Worm (Caenorhabditis elegans): ENCODE data around the gene C10C5.7.

The C10C5.7 gene

ce11 chrIV:9384826-9385225 is at the start of gene C10C5.7:
C10C5.7 (plus strand) TSS chrIV:9385126.
- TF ChIP-seq hmbx-1 (tag; optimal IDR thresholded peaks at IDR 0.05) (no peak), pes-1 (GFP tag; IDR thresholded peaks at IDR 0.05) (no peak), tbx-37 (GFP tag; conservative IDR thresholded peaks at IDR 0.05) (no peak), hnd-1 (tag; optimal IDR thresholded peaks at IDR 0.05) (no peak), hmg-4 (GFP tag; optimal IDR thresholded peaks at IDR 0.05) (no peak), F13C5.2 (tag; optimal IDR thresholded peaks at IDR 0.05) (no peak), tbx-11 (GFP tag; IDR thresholded peaks at IDR 0.05) (no peak), ama-1 (optimal IDR thresholded peaks at IDR 0.05) (no peak), aly-1 (tag; optimal IDR thresholded peaks at IDR 0.05) (no peak), B0310.2 (tag; optimal IDR thresholded peaks at IDR 0.05) (no peak), ets-7 (tag; optimal IDR thresholded peaks at IDR 0.05) (no peak), ceh-13 (GFP tag; optimal IDR thresholded peaks at IDR 0.05) (no peak), ceh-36 (tag; optimal IDR thresholded peaks at IDR 0.05) (no peak), sea-1 (GFP tag; conservative IDR thresholded peaks at IDR 0.05) (no peak), scrt-1 (GFP tag; IDR thresholded peaks at IDR 0.05) (no peak), flt-1 (GFP tag; IDR thresholded peaks at IDR 0.05) (no peak), tra-4 (tag; optimal IDR thresholded peaks at IDR 0.05) (no peak)

ce11 chrIV:9335552-9336251 is 49.2 kb upstream of the C10C5.7 start, which contains the start of the genes coa-4 and T20D3.14:
coa-4 (minus strand) TSS chrIV:9335602.
T20D3.14 (minus strand) TSS chrIV:9335909.
- TF ChIP-seq pes-1 (GFP tag; IDR thresholded peaks at IDR 0.05) = no peak
- no peak for TF ChIP-seq tbx-37 (GFP tag; conservative IDR thresholded peaks at IDR 0.05)
- no peak for TF ChIP-seq ceh-36 (tag; optimal IDR thresholded peaks at IDR 0.05)
- no peak for TF ChIP-seq tra-4 (tag; optimal IDR thresholded peaks at IDR 0.05)
- TF ChIP-seq ceh-13 (GFP tag; optimal IDR thresholded peaks at IDR 0.05) = no peak
- TF ChIP-seq scrt-1 (GFP tag; IDR thresholded peaks at IDR 0.05) = no peak
- no peak for TF ChIP-seq hnd-1 (tag; optimal IDR thresholded peaks at IDR 0.05)

- TF ChIP-seq aly-1 (tag; optimal IDR thresholded peaks at IDR 0.05) (no peak), hmg-4 (GFP tag; optimal IDR thresholded peaks at IDR 0.05) (no peak), B0310.2 (tag; optimal IDR thresholded peaks at IDR 0.05) (no peak), tbx-37 (GFP tag; conservative IDR thresholded peaks at IDR 0.05) (no peak), ceh-36 (tag; optimal IDR thresholded peaks at IDR 0.05) (no peak), sea-1 (GFP tag; conservative IDR thresholded peaks at IDR 0.05) (no peak), scrt-1 (GFP tag; IDR thresholded peaks at IDR 0.05) (no peak), F13C5.2 (tag; optimal IDR thresholded peaks at IDR 0.05) (no peak), ets-7 (tag; optimal IDR thresholded peaks at IDR 0.05) (no peak), pes-1 (GFP tag; IDR thresholded peaks at IDR 0.05) (no peak)
Observed at ce11 chrIV:9336538-9337090, 48.3 kb upstream of the C10C5.7 start, which contains the start of gene T20D3.5. T20D3.5 (plus strand) TSS chrIV:9337040.

DNA sequence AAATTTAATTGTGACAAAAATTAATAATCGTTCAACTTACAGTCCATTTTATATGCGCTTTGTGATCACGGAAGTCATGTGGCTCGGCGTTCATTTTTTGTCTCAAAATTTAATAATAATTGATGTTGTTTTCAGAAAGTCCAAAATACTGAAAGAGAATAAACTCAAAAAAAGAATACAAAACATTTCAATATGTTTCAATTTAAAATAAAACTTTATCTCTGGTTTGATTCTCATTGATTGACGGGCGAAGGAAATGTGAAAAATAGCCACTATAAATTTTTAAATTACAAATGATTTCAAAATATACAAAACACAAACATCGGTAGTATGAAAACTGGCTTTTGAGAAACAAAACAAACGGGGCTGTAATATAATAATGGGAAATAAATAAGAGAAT is 45.7 kb upstream of the C10C5.7 start, which contains the start of gene T20D3.6:
Gene T20D3.6 (minus strand): TSS at position 101 of the 400 bp plus-strand sequence.
- TF ChIP-seq hmg-4 (GFP tag; optimal IDR thresholded peaks at IDR 0.05) = no peak
- TF ChIP-seq pes-1 (GFP tag; IDR thresholded peaks at IDR 0.05) = no peak
- no peak for TF ChIP-seq hnd-1 (tag; optimal IDR thresholded peaks at IDR 0.05)
- no peak for TF ChIP-seq F13C5.2 (tag; optimal IDR thresholded peaks at IDR 0.05)
- TF ChIP-seq tra-4 (tag; optimal IDR thresholded peaks at IDR 0.05) = no peak
- no peak for TF ChIP-seq ceh-13 (GFP tag; optimal IDR thresholded peaks at IDR 0.05)
- no peak for TF ChIP-seq ama-1 (optimal IDR thresholded peaks at IDR 0.05)
- TF ChIP-seq scrt-1 (GFP tag; IDR thresholded peaks at IDR 0.05) = no peak
- no peak for TF ChIP-seq ets-7 (tag; optimal IDR thresholded peaks at IDR 0.05)
- no peak for TF ChIP-seq sea-1 (GFP tag; conservative IDR thresholded peaks at IDR 0.05)
- TF ChIP-seq ceh-36 (tag; optimal IDR thresholded peaks at IDR 0.05) = no peak
- TF ChIP-seq aly-1 (tag; optimal IDR thresholded peaks at IDR 0.05) = no peak
- no peak for TF ChIP-seq flt-1 (GFP tag; IDR thresholded peaks at IDR 0.05)
- TF ChIP-seq tbx-37 (GFP tag; conservative IDR thresholded peaks at IDR 0.05) = no peak
- no peak for TF ChIP-seq hmbx-1 (tag; optimal IDR thresholded peaks at IDR 0.05)
- no peak for TF ChIP-seq B0310.2 (tag; optimal IDR thresholded peaks at IDR 0.05)
- no peak for TF ChIP-seq tbx-11 (GFP tag; IDR thresholded peaks at IDR 0.05)

DNA sequence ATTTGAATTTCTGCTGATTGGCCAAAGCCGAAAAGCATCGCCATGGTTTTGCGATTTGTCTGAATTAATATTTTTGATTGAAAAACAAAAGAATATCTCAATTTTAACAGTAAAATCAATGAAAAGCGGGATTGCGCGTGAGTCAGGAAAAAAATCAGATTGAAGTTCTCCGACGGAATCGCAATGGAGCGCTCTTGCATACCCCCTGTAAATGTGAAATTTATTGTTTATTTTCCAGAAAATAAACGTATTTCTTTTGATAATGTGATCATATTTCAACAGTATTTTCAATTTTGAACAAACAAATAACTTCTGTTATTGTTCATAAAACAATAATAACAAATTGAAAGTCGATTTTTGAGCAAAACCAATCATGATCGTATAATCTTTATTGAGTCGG is 43.3 kb upstream of the C10C5.7 start, which contains the start of gene vps-26:
Gene vps-26 (minus strand): TSS at position 200 of the 400 bp plus-strand sequence.
- TF ChIP-seq aly-1 (tag; optimal IDR thresholded peaks at IDR 0.05) (no peak), pes-1 (GFP tag; IDR thresholded peaks at IDR 0.05) (no peak), tbx-11 (GFP tag; IDR thresholded peaks at IDR 0.05) (no peak), scrt-1 (GFP tag; IDR thresholded peaks at IDR 0.05) (no peak), hmbx-1 (tag; optimal IDR thresholded peaks at IDR 0.05) (no peak), tbx-37 (GFP tag; conservative IDR thresholded peaks at IDR 0.05) (no peak), sea-1 (GFP tag; conservative IDR thresholded peaks at IDR 0.05) (no peak), hmg-4 (GFP tag; optimal IDR thresholded peaks at IDR 0.05) (no peak), flt-1 (GFP tag; IDR thresholded peaks at IDR 0.05) (no peak), ceh-13 (GFP tag; optimal IDR thresholded peaks at IDR 0.05) (no peak), B0310.2 (tag; optimal IDR thresholded peaks at IDR 0.05) (no peak), F13C5.2 (tag; optimal IDR thresholded peaks at IDR 0.05) (no peak), tra-4 (tag; optimal IDR thresholded peaks at IDR 0.05) (no peak), ceh-36 (tag; optimal IDR thresholded peaks at IDR 0.05) (no peak), hnd-1 (tag; optimal IDR thresholded peaks at IDR 0.05) (no peak), ets-7 (tag; optimal IDR thresholded peaks at IDR 0.05) (no peak), ama-1 (optimal IDR thresholded peaks at IDR 0.05) (no peak)

DNA sequence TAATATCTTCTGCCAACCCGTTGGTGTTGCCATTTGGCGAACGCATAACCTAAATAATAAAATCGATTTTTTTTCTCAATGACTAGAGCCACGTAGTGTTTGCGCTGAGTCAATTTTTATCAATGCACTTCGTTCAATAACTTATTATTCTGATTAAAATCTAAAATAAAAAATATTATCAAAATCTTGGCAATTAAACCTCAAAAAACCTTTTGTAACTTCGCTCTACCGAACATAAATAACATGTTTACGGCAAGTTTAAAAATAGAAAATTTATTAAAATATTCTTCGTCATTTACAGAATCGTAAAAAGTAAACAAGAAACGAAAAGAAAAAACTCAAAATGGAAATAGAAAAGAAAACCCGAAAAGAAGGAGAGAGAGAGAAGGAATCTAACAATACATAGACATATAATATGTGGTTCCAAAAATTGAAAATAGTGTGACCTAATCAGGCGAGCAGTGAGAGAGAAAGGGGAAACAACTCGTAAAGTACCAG is 41.8 kb upstream of the C10C5.7 start, which contains the start of gene pigc-1:
Gene pigc-1 (minus strand): TSS at position 51 of the 498 bp plus-strand sequence.
- TF ChIP-seq hmg-4 (GFP tag; optimal IDR thresholded peaks at IDR 0.05) (no peak), ceh-13 (GFP tag; optimal IDR thresholded peaks at IDR 0.05) (no peak), flt-1 (GFP tag; IDR thresholded peaks at IDR 0.05) (no peak), tra-4 (tag; optimal IDR thresholded peaks at IDR 0.05) (no peak), tbx-11 (GFP tag; IDR thresholded peaks at IDR 0.05) (no peak), ets-7 (tag; optimal IDR thresholded peaks at IDR 0.05) (no peak), pes-1 (GFP tag; IDR thresholded peaks at IDR 0.05) (no peak)
